Worm (Caenorhabditis elegans) whole organism, late embryonic: ENCODE measurements around the gene R04B5.11.

Source experiments
- C08G9.2 ChIP-seq: sonication (generic microtip); optimal IDR thresholded peaks from 2 replicates; lab custom pipeline; 2016; ENCODE audit warnings: mild to moderate bottlenecking, missing genetic modification characterization, moderate library complexity, missing compliant biosample characterization
- ama-1 ChIP-seq: fragments of 150-350 bp; optimal IDR thresholded peaks from 2 replicates; lab custom pipeline; 2014
- ceh-24 ChIP-seq: sonication (generic microtip); optimal IDR thresholded peaks from 2 replicates; lab custom pipeline; 2016; ENCODE audit warnings: mild to moderate bottlenecking, missing genetic modification characterization, missing compliant biosample characterization
- dmd-4 ChIP-seq: sonication (generic microtip); optimal IDR thresholded peaks from 2 replicates; lab custom pipeline; 2016; ENCODE audit warnings: borderline replicate concordance, missing genetic modification characterization, missing compliant biosample characterization
- dve-1 ChIP-seq: sonication (generic microtip); optimal IDR thresholded peaks from 2 replicates; lab custom pipeline; 2017; ENCODE audit warnings: antibody characterized with exemption, mild to moderate bottlenecking, missing genetic modification characterization, missing compliant biosample characterization
- hlh-13 ChIP-seq: fragments of 200-800 bp; sonication (Bioruptor generic); optimal IDR thresholded peaks from 2 replicates; lab custom pipeline; 2018; ENCODE audit warnings: mild to moderate bottlenecking, missing genetic modification characterization, missing compliant biosample characterization
- hlh-30 ChIP-seq: sonication (generic microtip); optimal IDR thresholded peaks from 2 replicates; lab custom pipeline; 2017; ENCODE audit warnings: antibody characterized with exemption, missing genetic modification characterization, missing compliant biosample characterization; ENCODE audit not compliant: insufficient read depth
- hlh-6 ChIP-seq: sonication (generic microtip); optimal IDR thresholded peaks from 2 replicates; lab custom pipeline; 2016; ENCODE audit warnings: missing genotype, missing genetic modification characterization, missing compliant biosample characterization
- nhr-11 ChIP-seq: fragments of 150-350 bp; optimal IDR thresholded peaks from 2 replicates; lab custom pipeline; 2014; ENCODE audit warnings: missing biosample characterization, missing genetic modification characterization
- pax-1 ChIP-seq: fragments of 150-350 bp; optimal IDR thresholded peaks from 2 replicates; lab custom pipeline; 2014; ENCODE audit warnings: missing biosample characterization, missing genetic modification characterization
- pha-4 ChIP-seq: fragments of 150-350 bp; optimal IDR thresholded peaks from 2 replicates; lab custom pipeline; 2018; ENCODE audit warnings: missing biosample characterization, missing genetic modification reagents, missing genetic modification characterization
- tbx-2 ChIP-seq: sonication (generic microtip); optimal IDR thresholded peaks from 2 replicates; lab custom pipeline; 2016; ENCODE audit warnings: missing genetic modification characterization, missing compliant biosample characterization
- unc-42 ChIP-seq: sonication (generic microtip); optimal IDR thresholded peaks from 2 replicates; lab custom pipeline; 2016; ENCODE audit warnings: missing genotype, missing genetic modification characterization, missing compliant biosample characterization
- zip-5 ChIP-seq: sonication (generic microtip); optimal IDR thresholded peaks from 2 replicates; lab custom pipeline; 2016; ENCODE audit warnings: missing genetic modification characterization, missing compliant biosample characterization

DNA sequence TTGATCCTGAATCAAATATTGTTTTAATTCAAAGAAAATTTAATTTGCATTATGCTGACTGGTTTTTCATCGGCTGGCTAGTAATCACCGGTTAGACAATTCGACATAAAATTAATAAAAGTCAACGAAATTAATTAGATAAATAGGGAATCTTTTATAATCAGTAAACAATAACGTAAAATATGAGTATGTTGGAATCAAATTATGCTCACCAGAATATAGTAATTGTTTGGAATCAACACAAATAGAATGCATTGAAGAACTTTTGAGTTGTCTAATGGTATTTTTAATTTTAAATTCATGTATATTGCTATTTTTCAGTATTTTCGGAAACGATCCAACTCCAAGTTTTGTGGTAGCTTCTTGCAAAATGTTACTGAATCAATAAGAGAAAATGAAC is 14.4 kb upstream of the R04B5.11 start, which contains the start of gene C08B6.2:
- TF ChIP-seq unc-42 (tag; lab: Kevin White, UChicago) (no peak), tbx-2 (tag; lab: Kevin White, UChicago) (no peak), ama-1 (lab: Kevin White, UChicago) (no peak), hlh-30 (tag; lab: Kevin White, UChicago) (no peak), nhr-11 (tag; lab: Kevin White, UChicago) (no peak), hlh-13 (GFP tag; lab: Kevin White, UChicago) (no peak), zip-5 (tag; lab: Kevin White, UChicago) (no peak), pha-4 (no peak), ceh-24 (tag; lab: Kevin White, UChicago) (no peak), hlh-6 (no peak), dmd-4 (tag; lab: Kevin White, UChicago) (no peak), dve-1 (no peak), pax-1 (tag; lab: Kevin White, UChicago) (no peak), C08G9.2 (tag; lab: Kevin White, UChicago) (no peak)
